Worm (Caenorhabditis elegans): Measurements from ENCODE around the gene Y53F4B.14.
A peak's percentile ranks its signal among the peaks of the same experiment; 100 is the strongest.

The Y53F4B.14 gene

DNA sequence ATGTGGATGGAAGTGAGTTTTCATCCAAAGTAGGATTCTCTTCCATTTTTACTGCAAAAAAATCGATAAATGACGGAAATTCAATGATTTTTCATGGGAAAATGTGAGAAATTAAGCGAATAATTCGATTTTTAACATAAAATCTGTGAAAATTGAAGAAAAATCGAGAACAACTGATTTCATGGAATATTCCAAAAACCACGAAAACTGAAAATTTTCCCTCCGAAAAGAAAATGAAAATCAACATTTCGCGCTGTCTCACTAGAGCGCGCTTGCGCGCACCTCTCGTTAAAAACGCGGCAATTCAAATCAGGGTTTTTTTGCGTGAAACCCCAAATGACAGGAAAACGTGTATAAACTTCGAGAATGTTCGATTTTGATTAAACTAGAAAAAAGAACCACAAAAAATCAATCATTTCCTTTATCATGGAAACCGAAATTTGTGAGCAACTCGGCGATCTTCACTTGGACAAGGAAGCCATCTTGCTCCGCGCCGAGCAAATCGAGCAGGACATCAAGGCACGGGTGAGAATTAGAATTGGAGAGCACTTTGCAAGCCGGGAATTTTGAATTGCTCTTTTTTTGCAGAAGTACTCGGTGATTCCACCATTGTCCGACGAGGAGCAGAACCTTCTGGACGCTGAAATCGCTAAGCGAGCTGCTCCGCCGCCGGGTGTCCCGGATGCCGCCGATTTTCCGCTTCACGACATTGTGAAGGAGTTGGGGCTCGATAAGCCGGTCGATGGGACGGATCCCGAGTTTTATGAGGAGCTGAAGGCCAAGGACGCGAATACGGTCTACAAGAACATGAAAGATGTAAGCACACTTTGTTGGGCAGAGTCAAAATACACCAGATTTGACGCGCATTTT is 27.2 kb upstream of the Y53F4B.14 start, which contains the start of the genes Y53F4B.9 and Y53F4B.11 (continued):
- TF ChIP-seq nfyb-1 (GFP tag; IDR thresholded peaks at IDR 0.05): no peak; the same call in 1 of the 2 replicates
- peak; percentile 82 for TF ChIP-seq attf-3 (GFP tag; conservative IDR thresholded peaks at IDR 0.05)
- TF ChIP-seq lin-40 (tag; optimal IDR thresholded peaks at IDR 0.05): peak; percentile 52
- TF ChIP-seq nhr-179 (tag; optimal IDR thresholded peaks at IDR 0.05): no peak
- peak; percentile 71 for TF ChIP-seq tbp1 (GFP tag; optimal IDR thresholded peaks at IDR 0.05)
- no peak for TF ChIP-seq somi-1 (GFP tag; optimal IDR thresholded peaks at IDR 0.05)
- TF ChIP-seq F39B2.1 (GFP tag; IDR thresholded peaks at IDR 0.05): no peak

DNA sequence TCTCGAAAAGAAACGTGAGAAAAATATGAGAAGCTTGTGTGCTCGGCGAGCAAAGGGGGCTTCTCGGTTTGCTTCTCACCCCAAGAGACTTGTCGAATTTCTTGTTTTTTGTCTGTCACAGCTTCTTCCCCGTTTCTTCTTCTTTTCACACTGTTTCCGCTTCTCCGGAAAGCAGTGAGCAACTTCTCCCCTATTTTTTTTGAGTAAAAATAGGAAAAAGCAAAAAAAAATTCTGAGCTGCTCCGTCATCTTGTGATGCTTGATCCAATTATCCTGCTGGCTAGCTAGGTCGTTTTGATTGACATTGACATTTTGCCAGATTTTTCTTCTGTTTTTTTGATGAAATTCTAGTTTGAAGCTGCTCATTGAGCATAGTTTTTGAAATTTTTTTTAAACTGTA is 23.4 kb upstream of the Y53F4B.14 start, which contains the start of gene Y53F4B.51:
TSS of gene Y53F4B.51 (minus strand) at position 63 of the 400 bp plus-strand sequence.
- TF ChIP-seq ets-4 (GFP tag; optimal IDR thresholded peaks at IDR 0.05) (no peak), Y79H2A.3 (GFP tag; conservative IDR thresholded peaks at IDR 0.05) (no peak), ztf-28 (GFP tag; IDR thresholded peaks at IDR 0.05) (no peak), aptf-3 (GFP tag; IDR thresholded peaks at IDR 0.05) (no peak), hlh-26 (GFP tag; conservative IDR thresholded peaks at IDR 0.05) (no peak), atf-7 (tag; optimal IDR thresholded peaks at IDR 0.05) (no peak), him-1 (tag; optimal IDR thresholded peaks at IDR 0.05) (no peak), nhr-27 (tag; optimal IDR thresholded peaks at IDR 0.05) (no peak), lin-54 (GFP tag; optimal IDR thresholded peaks at IDR 0.05) (no peak), F57A8.1 (GFP tag; optimal IDR thresholded peaks at IDR 0.05) (no peak), mel-28 (tag; optimal IDR thresholded peaks at IDR 0.05; ENCODE audit: borderline replicate concordance) (no peak), D2030.7 (GFP tag; IDR thresholded peaks at IDR 0.05) (no peak), tbp1 (GFP tag; optimal IDR thresholded peaks at IDR 0.05) (no peak), zim-3 (tag; optimal IDR thresholded peaks at IDR 0.05) (no peak), tlf-1 (GFP tag; optimal IDR thresholded peaks at IDR 0.05) (no peak), ccch-3 (GFP tag; optimal IDR thresholded peaks at IDR 0.05) (no peak), T26A5.8 (tag; optimal IDR thresholded peaks at IDR 0.05) (no peak), rpc-1 (optimal IDR thresholded peaks at IDR 0.05) (no peak), rpc-1 (tag; optimal IDR thresholded peaks at IDR 0.05) (no peak), Y53F4B.3 (GFP tag; IDR thresholded peaks at IDR 0.05) (no peak), lin-26 (GFP tag; IDR thresholded peaks at IDR 0.05) (no peak)

DNA sequence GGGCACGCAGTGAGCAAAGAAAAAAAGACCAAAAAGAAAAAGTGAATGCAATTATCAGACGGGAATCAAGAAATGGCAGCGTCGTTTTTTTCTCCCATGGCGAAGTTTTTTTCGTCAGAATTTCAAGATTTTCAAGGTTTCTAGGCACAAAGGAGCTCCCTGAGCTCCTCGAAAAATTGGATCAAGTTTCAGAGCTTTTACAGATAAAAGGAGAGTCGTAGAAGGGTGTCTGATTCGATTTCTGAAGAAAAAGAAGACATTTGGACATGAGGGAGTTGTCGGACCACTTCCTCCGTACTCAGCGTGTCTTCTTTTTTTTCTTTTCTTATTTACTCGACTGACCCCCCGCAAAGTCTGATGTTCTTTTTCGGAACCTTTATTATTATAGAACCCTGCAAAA is 22.1 kb upstream of the Y53F4B.14 start:
- no peak for TF ChIP-seq mel-28 (tag; optimal IDR thresholded peaks at IDR 0.05; ENCODE audit: borderline replicate concordance)
- TF ChIP-seq xnd-1 (tag; optimal IDR thresholded peaks at IDR 0.05): no peak
- no peak for TF ChIP-seq efl-1 (GFP tag; optimal IDR thresholded peaks at IDR 0.05)
- no peak for TF ChIP-seq Y95B8A.8 (GFP tag; IDR thresholded peaks at IDR 0.05)
- no peak for TF ChIP-seq him-1 (tag; optimal IDR thresholded peaks at IDR 0.05)
- no peak for TF ChIP-seq somi-1 (GFP tag; optimal IDR thresholded peaks at IDR 0.05)
- no peak for TF ChIP-seq sea-2 (GFP tag; IDR thresholded peaks at IDR 0.05)
- no peak for TF ChIP-seq sdz-38 (tag; optimal IDR thresholded peaks at IDR 0.05)
- TF ChIP-seq madf-6 (GFP tag; IDR thresholded peaks at IDR 0.05): no peak
- TF ChIP-seq ceh-40 (GFP tag; IDR thresholded peaks at IDR 0.05): no peak
- no peak for TF ChIP-seq egl-18 (GFP tag; IDR thresholded peaks at IDR 0.05)
- no peak for TF ChIP-seq athp-1 (tag; optimal IDR thresholded peaks at IDR 0.05)
- TF ChIP-seq aptf-2 (GFP tag; conservative IDR thresholded peaks at IDR 0.05): no peak
- TF ChIP-seq fkh-3 (tag; optimal IDR thresholded peaks at IDR 0.05): no peak
- no peak for TF ChIP-seq cebp-2 (GFP tag; IDR thresholded peaks at IDR 0.05)
- TF ChIP-seq tlf-1 (GFP tag; optimal IDR thresholded peaks at IDR 0.05): no peak
- no peak for TF ChIP-seq Y56A3A.18 (GFP tag; IDR thresholded peaks at IDR 0.05)
- no peak for TF ChIP-seq let-526 (GFP tag; IDR thresholded peaks at IDR 0.05)
- no peak for TF ChIP-seq hmg-20 (GFP tag; IDR thresholded peaks at IDR 0.05)
